Fruit fly (Drosophila melanogaster): ENCODE data around the gene CG12111.

dm6 chrX:8593159-8593476 is 22.4 kb upstream of the CG12111 start:
- TF ChIP-seq D1 (tag; optimal IDR thresholded peaks at IDR 0.05) (no peak), CG34367 (tag; optimal IDR thresholded peaks at IDR 0.05) (no peak), Ets98B (GFP tag; IDR thresholded peaks at IDR 0.05) (no peak), Snoo (tag; optimal IDR thresholded peaks at IDR 0.05) (no peak), CG17806 (tag; optimal IDR thresholded peaks at IDR 0.05) (no peak), Pif1A (GFP tag; optimal IDR thresholded peaks at IDR 0.05) (no peak), CG8159 (tag; optimal IDR thresholded peaks at IDR 0.05) (no peak), CG14655 (GFP tag; optimal IDR thresholded peaks at IDR 0.05) (no peak), EcR (GFP tag; optimal IDR thresholded peaks at IDR 0.05) (no peak), CG12605 (GFP tag; IDR thresholded peaks at IDR 0.05) (no peak), CG8301 (tag; optimal IDR thresholded peaks at IDR 0.05) (no peak), CG9948 (tag; optimal IDR thresholded peaks at IDR 0.05) (no peak)
